Worm (Caenorhabditis elegans): Measurements from ENCODE around the gene C56G3.2.

- no peak for TF ChIP-seq nfya-1 (tag; optimal IDR thresholded peaks at IDR 0.05)
- no peak for TF ChIP-seq ceh-9 (tag; optimal IDR thresholded peaks at IDR 0.05)
- TF ChIP-seq hlh-30 (tag; optimal IDR thresholded peaks at IDR 0.05; ENCODE audit: insufficient read depth) = no peak
- no peak for TF ChIP-seq tbx-2 (tag; optimal IDR thresholded peaks at IDR 0.05)
These were observed 50.1 kb downstream of the C56G3.2 start, which contains the start of gene C10A4.7 for ce11 chrX:7415420-7415819.
